Fruit fly (Drosophila melanogaster) whole organism, prepupa: ENCODE results near the gene Gdh.
A peak's percentile ranks its signal among the peaks of the same experiment; 100 is the strongest.

Source experiments
- Blimp-1 ChIP-seq: fragments of 200-800 bp; sonication (Bioruptor generic); optimal IDR thresholded peaks from 3 replicates; lab custom pipeline; 2017; ENCODE audit warnings: missing biosample characterization, missing genetic modification characterization, mild to moderate bottlenecking, moderate library complexity, missing genetic modification reagents
- CG10631 ChIP-seq: fragments of 200-800 bp; sonication (Bioruptor generic); optimal IDR thresholded peaks from 2 replicates; lab custom pipeline; 2016; ENCODE audit warnings: missing biosample characterization, missing genetic modification characterization
- CG11762 ChIP-seq: fragments of 200-800 bp; sonication (Bioruptor generic); optimal IDR thresholded peaks from 3 replicates; lab custom pipeline; 2016; ENCODE audit warnings: missing biosample characterization, missing genetic modification characterization; ENCODE audit not compliant: insufficient read depth
- CG11902 ChIP-seq: fragments of 200-800 bp; sonication (Bioruptor generic); optimal IDR thresholded peaks from 3 replicates; lab custom pipeline; 2016; ENCODE audit warnings: missing biosample characterization, missing genetic modification characterization
- CG15336 ChIP-seq: fragments of 200-800 bp; sonication (Bioruptor generic); IDR thresholded peaks from 2 replicates; pipeline ENCODE4 v1.3.6; 2022; ENCODE audit warnings: missing biosample characterization, missing genetic modification characterization
- CG1621 ChIP-seq: fragments of 200-800 bp; sonication (Bioruptor generic); optimal IDR thresholded peaks from 3 replicates; lab custom pipeline; 2018; ENCODE audit warnings: missing biosample characterization, mild to moderate bottlenecking, missing genetic modification characterization
- CG16779 ChIP-seq: fragments of 200-800 bp; sonication (Bioruptor generic); optimal IDR thresholded peaks from 3 replicates; lab custom pipeline; 2017; ENCODE audit warnings: missing biosample characterization, mild to moderate bottlenecking, missing genetic modification characterization
- CG3032 ChIP-seq: fragments of 200-800 bp; optimal IDR thresholded peaks from 2 replicates; lab custom pipeline; 2019; ENCODE audit warnings: missing biosample characterization, mild to moderate bottlenecking, missing genetic modification characterization, moderate library complexity
- CG32006 ChIP-seq: fragments of 200-800 bp; sonication (Bioruptor generic); optimal IDR thresholded peaks from 3 replicates; lab custom pipeline; 2017; ENCODE audit warnings: missing biosample characterization, mild to moderate bottlenecking, missing genetic modification characterization
- CG34406 ChIP-seq: fragments of 200-800 bp; sonication (Bioruptor generic); optimal IDR thresholded peaks from 3 replicates; lab custom pipeline; 2016; ENCODE audit warnings: missing biosample characterization, missing genetic modification characterization
- CG3919 ChIP-seq: fragments of 200-800 bp; sonication (Bioruptor generic); optimal IDR thresholded peaks from 3 replicates; lab custom pipeline; 2016; ENCODE audit warnings: missing biosample characterization, missing genetic modification characterization
- CG4318 ChIP-seq: fragments of 200-800 bp; sonication (Bioruptor generic); optimal IDR thresholded peaks from 3 replicates; lab custom pipeline; 2017; ENCODE audit warnings: missing biosample characterization, mild to moderate bottlenecking, missing genetic modification characterization
- CG6276 ChIP-seq: fragments of 200-800 bp; sonication (Bioruptor generic); optimal IDR thresholded peaks from 2 replicates; lab custom pipeline; 2017; ENCODE audit warnings: missing biosample characterization, mild to moderate bottlenecking, missing genetic modification characterization
- CG6808 ChIP-seq: fragments of 200-800 bp; sonication (Bioruptor generic); optimal IDR thresholded peaks from 3 replicates; lab custom pipeline; 2017; ENCODE audit warnings: missing biosample characterization, missing genetic modification characterization, mild to moderate bottlenecking, moderate library complexity, missing genetic modification reagents
- CG6854 ChIP-seq: fragments of 200-800 bp; sonication (Bioruptor generic); optimal IDR thresholded peaks from 2 replicates; lab custom pipeline; 2017; ENCODE audit warnings: missing biosample characterization, mild to moderate bottlenecking, missing genetic modification characterization
- CG7368 ChIP-seq: fragments of 200-800 bp; sonication (Bioruptor generic); optimal IDR thresholded peaks from 3 replicates; lab custom pipeline; 2016; ENCODE audit warnings: missing biosample characterization, missing genetic modification characterization
- CG8119 ChIP-seq: fragments of 200-800 bp; sonication (Bioruptor generic); IDR thresholded peaks from 3 replicates; pipeline ENCODE4 v1.3.6; 2022; ENCODE audit warnings: missing biosample characterization, missing genetic modification characterization
- CG9139 ChIP-seq: fragments of 200-800 bp; sonication (Bioruptor generic); optimal IDR thresholded peaks from 3 replicates; lab custom pipeline; 2017; ENCODE audit warnings: missing biosample characterization, mild to moderate bottlenecking, missing genetic modification characterization
- Eip75B ChIP-seq: fragments of 200-800 bp; sonication (Bioruptor generic); optimal IDR thresholded peaks from 3 replicates; lab custom pipeline; 2016; ENCODE audit warnings: missing biosample characterization, missing genetic modification characterization
- Eip78C ChIP-seq: fragments of 200-800 bp; sonication (Bioruptor generic); peaks from one replicate; lab custom pipeline; 2016; ENCODE audit warnings: missing biosample characterization, missing genetic modification characterization
- Eip93F ChIP-seq: fragments of 200-800 bp; sonication (Bioruptor generic); optimal IDR thresholded peaks from 2 replicates; lab custom pipeline; 2016; ENCODE audit warnings: missing biosample characterization, mild to moderate bottlenecking, missing genetic modification characterization
- Ets21C ChIP-seq: fragments of 200-800 bp; sonication (Bioruptor generic); optimal IDR thresholded peaks from 3 replicates; lab custom pipeline; 2016; ENCODE audit warnings: missing biosample characterization, missing genetic modification characterization
- Ets96B ChIP-seq: fragments of 200-800 bp; optimal IDR thresholded peaks from 2 replicates; lab custom pipeline; 2019; ENCODE audit warnings: missing biosample characterization, mild to moderate bottlenecking, missing genetic modification characterization, moderate library complexity
- Gug ChIP-seq: fragments of 200-800 bp; sonication (Bioruptor generic); IDR thresholded peaks from 2 replicates; pipeline ENCODE4 v1.3.6; 2022; ENCODE audit warnings: missing biosample characterization, missing genetic modification characterization
- Hr38 ChIP-seq: sonication (Bioruptor generic); optimal IDR thresholded peaks from 2 replicates; lab custom pipeline; 2016; ENCODE audit warnings: missing biosample characterization, missing genetic modification characterization
- Hr39 ChIP-seq: fragments of 200-800 bp; sonication (Bioruptor generic); optimal IDR thresholded peaks from 2 replicates; lab custom pipeline; 2016; ENCODE audit warnings: missing biosample characterization, missing genetic modification characterization
- Hr4 ChIP-seq: fragments of 200-800 bp; sonication (Bioruptor generic); optimal IDR thresholded peaks from 3 replicates; lab custom pipeline; 2016; ENCODE audit warnings: missing biosample characterization, missing genetic modification characterization
- Lpt ChIP-seq: fragments of 200-800 bp; sonication (Bioruptor generic); optimal IDR thresholded peaks from 3 replicates; lab custom pipeline; 2016; ENCODE audit warnings: missing biosample characterization, missing genetic modification characterization
- Met ChIP-seq: fragments of 200-800 bp; sonication (Bioruptor generic); optimal IDR thresholded peaks from 3 replicates; lab custom pipeline; 2016; ENCODE audit warnings: missing biosample characterization, missing genetic modification characterization
- OdsH ChIP-seq: fragments of 200-800 bp; sonication (Bioruptor generic); optimal IDR thresholded peaks from 3 replicates; lab custom pipeline; 2016; ENCODE audit warnings: missing biosample characterization, missing genetic modification characterization
- Sox14 ChIP-seq: fragments of 200-800 bp; sonication (Bioruptor generic); optimal IDR thresholded peaks from 3 replicates; lab custom pipeline; 2016; ENCODE audit warnings: missing biosample characterization, missing genetic modification characterization
- Sox15 ChIP-seq: fragments of 200-800 bp; sonication (Bioruptor generic); optimal IDR thresholded peaks from 3 replicates; lab custom pipeline; 2016; ENCODE audit warnings: missing biosample characterization, missing genetic modification characterization
- acj6 ChIP-seq: fragments of 200-800 bp; sonication (Bioruptor generic); optimal IDR thresholded peaks from 3 replicates; lab custom pipeline; 2016; ENCODE audit warnings: missing biosample characterization, missing genetic modification characterization
- cyc ChIP-seq: fragments of 200-800 bp; sonication (Bioruptor generic); optimal IDR thresholded peaks from 3 replicates; lab custom pipeline; 2016; ENCODE audit warnings: missing biosample characterization, missing genetic modification characterization
- dac ChIP-seq: fragments of 200-800 bp; sonication (Bioruptor generic); optimal IDR thresholded peaks from 2 replicates; lab custom pipeline; 2017; ENCODE audit warnings: missing biosample characterization, mild to moderate bottlenecking, missing genetic modification characterization
- eg ChIP-seq: fragments of 200-800 bp; sonication (Bioruptor generic); IDR thresholded peaks from 3 replicates; pipeline ENCODE4 v1.3.6; 2022; ENCODE audit warnings: missing biosample characterization, missing genetic modification characterization
- esn ChIP-seq: fragments of 200-800 bp; sonication (Bioruptor generic); optimal IDR thresholded peaks from 2 replicates; lab custom pipeline; 2016; ENCODE audit warnings: missing biosample characterization, mild to moderate bottlenecking, missing genetic modification characterization, moderate library complexity
- fd59A ChIP-seq: fragments of 200-800 bp; sonication (Bioruptor generic); optimal IDR thresholded peaks from 2 replicates; lab custom pipeline; 2017; ENCODE audit warnings: missing biosample characterization, mild to moderate bottlenecking, missing genetic modification characterization, missing genetic modification reagents
- fkh ChIP-seq: fragments of 200-800 bp; sonication (Bioruptor generic); optimal IDR thresholded peaks from 3 replicates; lab custom pipeline; 2017; ENCODE audit warnings: missing biosample characterization, mild to moderate bottlenecking, missing genetic modification characterization, moderate library complexity
- lz ChIP-seq: fragments of 200-800 bp; sonication (Bioruptor generic); optimal IDR thresholded peaks from 3 replicates; lab custom pipeline; 2016; ENCODE audit warnings: missing biosample characterization, missing genetic modification characterization
- salr ChIP-seq, 2 experiments: fragments of 200-800 bp; sonication (Bioruptor generic); optimal IDR thresholded peaks; 3 replicates each; lab custom pipeline; 2016 to 2018; ENCODE audit warnings: missing biosample characterization in 2 of 2, missing genetic modification characterization in 2 of 2, mild to moderate bottlenecking in 1 of 2
- ss ChIP-seq, 2 experiments: fragments of 200-800 bp; sonication (Bioruptor generic); optimal IDR thresholded peaks; 2 replicates in 1 of 2; 3 replicates in 1 of 2; lab custom pipeline; 2017 to 2018; ENCODE audit warnings: mild to moderate bottlenecking in 2 of 2, missing biosample characterization in 2 of 2, missing genetic modification characterization in 2 of 2, moderate library complexity in 1 of 2
- vri ChIP-seq: fragments of 200-800 bp; sonication (Bioruptor generic); optimal IDR thresholded peaks from 3 replicates; lab custom pipeline; 2016; ENCODE audit warnings: missing biosample characterization, mild to moderate bottlenecking, missing genetic modification characterization

The Gdh gene

DNA sequence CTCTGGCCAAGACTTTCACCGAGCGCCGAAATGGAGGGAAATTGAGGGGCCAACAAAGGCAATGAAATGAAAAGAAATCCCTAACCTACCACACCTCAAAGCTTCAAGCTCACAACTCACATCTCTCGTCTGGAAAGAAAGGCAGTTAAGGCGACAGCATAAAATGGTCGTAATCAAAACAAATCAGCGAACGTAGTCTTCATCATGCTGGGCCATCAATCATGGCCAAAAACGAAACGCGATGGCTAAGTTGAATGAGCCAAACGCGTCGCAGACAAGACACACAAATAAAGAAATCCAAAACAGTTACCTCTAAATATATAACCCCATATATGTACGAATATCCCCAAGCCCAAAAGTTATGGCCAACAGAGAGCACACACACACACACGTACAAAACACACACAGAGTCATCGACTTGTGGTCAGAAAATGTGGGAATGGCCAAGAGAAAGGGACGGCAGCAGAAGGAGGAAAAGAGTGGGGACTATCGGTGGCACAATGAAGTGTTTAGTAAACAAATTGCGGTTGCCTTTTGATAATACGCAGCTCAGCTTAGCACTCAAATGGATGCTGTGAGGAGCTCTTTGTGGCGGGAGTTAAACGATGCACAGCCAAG is 31.7 kb downstream of the Gdh start:
- TF ChIP-seq ss (GFP tag; optimal IDR thresholded peaks at IDR 0.05; lab: Kevin White, UChicago) (no peak), CG11902 (GFP tag; lab: Kevin White, UChicago) (no peak), fd59A (no peak), Hr39 (GFP tag; lab: Kevin White, UChicago) (no peak), fkh (GFP tag; lab: Kevin White, UChicago) (peak; percentile 19), CG10631 (GFP tag; lab: Kevin White, UChicago) (no peak), Eip78C (GFP tag; lab: Kevin White, UChicago) (peak; percentile 37), Blimp-1 (no peak), acj6 (GFP tag; lab: Kevin White, UChicago) (no peak), CG3032 (tag; lab: Kevin White, UChicago) (no peak), CG9139 (no peak), vri (no peak), CG15336 (GFP tag; lab: Robert Waterston, UW) (no peak), CG32006 (GFP tag; lab: Kevin White, UChicago) (no peak), cyc (GFP tag; lab: Kevin White, UChicago) (no peak), CG6854 (GFP tag; lab: Kevin White, UChicago) (peak; percentile 7), CG11762 (GFP tag; lab: Kevin White, UChicago) (no peak)

DNA sequence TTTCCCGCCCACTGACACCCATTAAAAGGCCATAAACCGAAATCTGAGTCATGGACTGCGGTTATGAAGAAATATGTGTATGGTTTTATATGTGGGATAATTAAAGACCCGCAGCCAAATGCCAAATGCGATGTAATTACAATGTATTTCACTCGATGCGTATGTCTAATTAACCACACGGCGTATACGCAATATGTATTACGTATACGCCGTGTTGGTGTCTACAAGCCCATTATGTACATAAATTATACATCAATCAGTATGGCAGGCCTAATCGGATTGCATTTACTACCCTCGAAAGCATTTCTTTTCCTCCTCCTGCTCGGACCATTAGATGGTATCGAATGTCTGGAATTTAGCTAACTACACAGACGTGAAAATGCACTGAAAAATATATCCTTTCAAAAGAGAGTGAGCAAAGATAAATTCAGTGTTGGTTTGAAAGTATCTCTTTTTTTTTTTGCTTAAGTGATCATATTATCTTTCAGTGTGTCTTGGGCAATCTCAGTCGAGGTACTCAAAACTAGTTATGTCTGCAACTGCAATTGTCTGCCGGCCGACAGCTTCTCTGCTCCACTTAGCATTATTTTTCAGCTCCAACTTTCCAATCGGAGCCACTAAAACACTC is 32.5 kb downstream of the Gdh start:
- no peak for TF ChIP-seq CG34406 (GFP tag; lab: Kevin White, UChicago)
- TF ChIP-seq CG1621 (tag; lab: Kevin White, UChicago): no peak
- TF ChIP-seq lz (GFP tag; lab: Kevin White, UChicago): no peak
- peak; percentile 68 for TF ChIP-seq CG32006 (GFP tag; lab: Kevin White, UChicago)
- no peak for TF ChIP-seq CG6808 (GFP tag; lab: Kevin White, UChicago)
- no peak for TF ChIP-seq Eip93F
- no peak for TF ChIP-seq CG16779 (tag; lab: Kevin White, UChicago)
- no peak for TF ChIP-seq Sox14 (GFP tag; lab: Kevin White, UChicago)
- no peak for TF ChIP-seq fkh (GFP tag; lab: Kevin White, UChicago)
- no peak for TF ChIP-seq Blimp-1
- TF ChIP-seq Eip78C (GFP tag; lab: Kevin White, UChicago): peak; percentile 42
- TF ChIP-seq CG9139: no peak
- no peak for TF ChIP-seq Ets96B (tag; lab: Kevin White, UChicago)
- TF ChIP-seq CG6276 (GFP tag; lab: Kevin White, UChicago): peak; percentile 35
- peak; percentile 40; the same call in 1 of the 3 replicates for TF ChIP-seq eg (GFP tag; lab: Robert Waterston, UW)
- no peak for TF ChIP-seq CG7368 (GFP tag; lab: Kevin White, UChicago)
- TF ChIP-seq dac (GFP tag; lab: Kevin White, UChicago): peak; percentile 2
- TF ChIP-seq OdsH: peak; percentile 13
- peak; percentile 59; the same call in 1 of the 3 replicates for TF ChIP-seq CG8119 (GFP tag; lab: Robert Waterston, UW)
- no peak for TF ChIP-seq salr (GFP tag; optimal IDR thresholded peaks at IDR 0.05; lab: Kevin White, UChicago)
- peak; percentile 75 for TF ChIP-seq CG15336 (GFP tag; lab: Robert Waterston, UW)
- no peak for TF ChIP-seq Met (GFP tag; lab: Kevin White, UChicago)
- no peak for TF ChIP-seq Lpt (GFP tag; lab: Kevin White, UChicago)
- no peak for TF ChIP-seq Hr39 (GFP tag; lab: Kevin White, UChicago)
- no peak for TF ChIP-seq Sox15 (GFP tag; lab: Kevin White, UChicago)
- no peak for TF ChIP-seq Ets21C
- TF ChIP-seq Gug (GFP tag; lab: Robert Waterston, UW): no peak
- TF ChIP-seq vri: no peak
- peak; percentile 2 for TF ChIP-seq CG3919 (GFP tag; lab: Kevin White, UChicago)
- TF ChIP-seq acj6 (GFP tag; lab: Kevin White, UChicago): no peak
- peak; percentile 70 for TF ChIP-seq Hr4 (GFP tag; lab: Kevin White, UChicago)
- no peak for TF ChIP-seq esn (GFP tag; lab: Kevin White, UChicago)
- peak; percentile 14 for TF ChIP-seq CG4318 (GFP tag; lab: Kevin White, UChicago)
- TF ChIP-seq Hr38 (GFP tag; lab: Kevin White, UChicago): no peak
- TF ChIP-seq Eip75B (GFP tag; lab: Kevin White, UChicago): no peak
